Worm (Caenorhabditis elegans): ENCODE data around the gene dos-3.

dos-3 gene

DNA sequence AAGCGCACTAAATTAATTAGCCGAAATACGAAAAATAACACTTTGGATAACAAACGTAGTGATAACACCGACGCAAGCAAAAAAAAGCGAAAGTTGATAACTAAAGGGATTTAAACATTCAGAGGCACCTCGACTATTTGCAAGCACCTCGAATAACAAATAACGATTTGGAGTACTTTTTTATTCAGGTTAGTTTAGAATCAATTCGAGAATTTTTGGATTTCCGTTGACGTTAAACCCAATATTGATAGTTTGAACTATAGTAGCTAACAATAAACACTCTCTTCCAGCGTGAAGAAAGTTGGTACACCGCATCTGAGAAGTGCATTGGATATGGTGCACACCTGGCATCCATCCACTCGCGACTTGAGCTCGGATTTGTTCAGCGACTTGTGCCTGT is 14.1 kb downstream of the dos-3 start:
- TF ChIP-seq ama-1 (optimal IDR thresholded peaks at IDR 0.05) (no peak), tbx-37 (GFP tag; conservative IDR thresholded peaks at IDR 0.05) (no peak), scrt-1 (GFP tag; IDR thresholded peaks at IDR 0.05) (no peak), flt-1 (GFP tag; IDR thresholded peaks at IDR 0.05) (no peak), ets-7 (tag; optimal IDR thresholded peaks at IDR 0.05) (no peak), ceh-13 (GFP tag; optimal IDR thresholded peaks at IDR 0.05) (no peak), hmbx-1 (tag; optimal IDR thresholded peaks at IDR 0.05) (no peak), tbx-11 (GFP tag; IDR thresholded peaks at IDR 0.05) (no peak), sea-1 (GFP tag; conservative IDR thresholded peaks at IDR 0.05) (no peak)

DNA sequence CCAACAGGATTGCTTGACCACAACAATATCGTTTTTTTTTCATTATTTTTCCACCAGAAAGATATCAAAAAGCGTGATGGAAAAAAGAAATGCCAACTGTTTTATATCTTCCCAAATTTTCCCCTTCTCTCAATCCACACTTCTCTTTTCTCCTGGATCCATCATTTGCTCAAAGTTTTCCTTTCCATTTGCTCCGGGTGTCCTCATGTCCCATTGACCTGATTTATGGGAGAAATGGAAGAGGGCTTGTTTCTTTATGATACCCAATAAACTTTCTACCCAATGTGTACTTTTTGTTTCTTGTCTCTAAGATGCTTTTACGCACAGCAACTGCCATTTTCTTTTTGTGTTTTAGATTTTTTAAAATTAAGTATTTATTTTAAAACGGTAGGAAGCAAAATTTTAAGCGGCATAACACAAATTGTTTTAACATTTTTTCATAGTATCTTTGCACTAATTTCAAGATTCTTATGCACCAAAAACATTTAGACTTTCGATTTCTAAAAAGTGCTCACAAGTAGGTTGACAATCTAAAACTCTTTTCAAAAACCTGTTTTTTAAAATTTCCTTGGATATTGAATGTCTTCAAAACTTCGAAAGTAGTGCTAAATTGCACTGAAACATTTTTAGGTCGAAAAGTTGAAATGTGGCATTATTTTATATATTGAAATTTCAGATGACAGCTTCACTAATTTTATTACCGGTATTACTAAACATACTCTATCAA is 16.7 kb downstream of the dos-3 start, which contains the start of gene clec-149:
clec-149 (plus strand) TSS at position 677 of the 727 bp plus-strand sequence.
- TF ChIP-seq tbx-11 (GFP tag; IDR thresholded peaks at IDR 0.05) = no peak
- TF ChIP-seq tra-4 (tag; optimal IDR thresholded peaks at IDR 0.05) = no peak

DNA sequence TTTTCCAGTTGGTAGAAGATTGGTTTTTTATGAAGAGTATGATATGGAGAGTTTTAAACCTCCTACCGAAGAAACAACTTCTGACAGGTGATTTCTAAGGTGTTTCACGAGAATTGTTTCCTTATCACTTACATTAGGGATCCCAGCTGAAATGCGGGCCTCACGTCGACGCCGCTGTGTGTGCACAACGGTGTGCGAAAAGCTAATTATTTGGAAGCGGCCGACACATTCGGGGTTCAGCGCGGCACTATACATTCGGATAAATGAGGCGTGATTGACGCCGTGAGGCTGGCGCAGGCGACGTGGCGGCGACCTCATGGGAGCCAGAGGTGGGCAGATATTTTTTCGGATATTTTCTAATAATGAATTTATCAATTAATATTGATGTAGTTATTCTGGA is 20.1 kb downstream of the dos-3 start:
- TF ChIP-seq tbx-37 (GFP tag; conservative IDR thresholded peaks at IDR 0.05) = no peak
- no peak for TF ChIP-seq ama-1 (optimal IDR thresholded peaks at IDR 0.05)
- no peak for TF ChIP-seq pes-1 (GFP tag; IDR thresholded peaks at IDR 0.05)
- no peak for TF ChIP-seq flt-1 (GFP tag; IDR thresholded peaks at IDR 0.05)
- no peak for TF ChIP-seq sea-1 (GFP tag; conservative IDR thresholded peaks at IDR 0.05)
- no peak for TF ChIP-seq ets-7 (tag; optimal IDR thresholded peaks at IDR 0.05)
- no peak for TF ChIP-seq B0310.2 (tag; optimal IDR thresholded peaks at IDR 0.05)
- no peak for TF ChIP-seq hnd-1 (tag; optimal IDR thresholded peaks at IDR 0.05)
- no peak for TF ChIP-seq ceh-36 (tag; optimal IDR thresholded peaks at IDR 0.05)
- no peak for TF ChIP-seq F13C5.2 (tag; optimal IDR thresholded peaks at IDR 0.05)
- TF ChIP-seq hmbx-1 (tag; optimal IDR thresholded peaks at IDR 0.05) = no peak
- TF ChIP-seq scrt-1 (GFP tag; IDR thresholded peaks at IDR 0.05) = no peak
- no peak for TF ChIP-seq aly-1 (tag; optimal IDR thresholded peaks at IDR 0.05)
- no peak for TF ChIP-seq ceh-13 (GFP tag; optimal IDR thresholded peaks at IDR 0.05)
- TF ChIP-seq tra-4 (tag; optimal IDR thresholded peaks at IDR 0.05) = no peak
- no peak for TF ChIP-seq hmg-4 (GFP tag; optimal IDR thresholded peaks at IDR 0.05)
- TF ChIP-seq tbx-11 (GFP tag; IDR thresholded peaks at IDR 0.05) = no peak

DNA sequence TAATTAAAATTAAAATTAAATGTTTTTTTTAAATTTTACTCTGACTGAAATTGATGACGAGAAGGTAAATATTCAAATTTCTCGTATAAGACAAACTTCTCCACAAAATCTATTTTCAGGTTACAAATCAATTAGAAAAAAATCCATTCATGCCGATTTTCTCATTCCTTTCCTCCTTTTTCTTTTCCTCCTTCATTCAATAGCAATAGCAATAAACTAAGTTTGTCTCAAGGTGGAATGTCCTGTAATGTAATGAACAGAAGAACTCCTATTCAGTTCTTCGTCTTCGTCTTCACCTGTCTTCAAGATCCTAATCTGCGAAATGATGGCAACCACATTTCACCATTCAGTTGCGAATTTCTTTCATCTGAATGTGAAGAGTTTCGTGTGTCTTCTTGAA is 23.5 kb downstream of the dos-3 start, which contains the start of gene dac-1:
dac-1 (plus strand) TSS at position 301 of the 400 bp plus-strand sequence.
- no peak for TF ChIP-seq ceh-13 (GFP tag; optimal IDR thresholded peaks at IDR 0.05)
- TF ChIP-seq ets-7 (tag; optimal IDR thresholded peaks at IDR 0.05) = no peak
- no peak for TF ChIP-seq pes-1 (GFP tag; IDR thresholded peaks at IDR 0.05)
- TF ChIP-seq ceh-36 (tag; optimal IDR thresholded peaks at IDR 0.05) = no peak
- TF ChIP-seq hnd-1 (tag; optimal IDR thresholded peaks at IDR 0.05) = no peak
- TF ChIP-seq F13C5.2 (tag; optimal IDR thresholded peaks at IDR 0.05) = no peak
- TF ChIP-seq aly-1 (tag; optimal IDR thresholded peaks at IDR 0.05) = no peak
- no peak for TF ChIP-seq tbx-37 (GFP tag; conservative IDR thresholded peaks at IDR 0.05)
- no peak for TF ChIP-seq B0310.2 (tag; optimal IDR thresholded peaks at IDR 0.05)
- no peak for TF ChIP-seq flt-1 (GFP tag; IDR thresholded peaks at IDR 0.05)
- TF ChIP-seq scrt-1 (GFP tag; IDR thresholded peaks at IDR 0.05) = no peak
- TF ChIP-seq tbx-11 (GFP tag; IDR thresholded peaks at IDR 0.05) = no peak
- no peak for TF ChIP-seq hmg-4 (GFP tag; optimal IDR thresholded peaks at IDR 0.05)
- no peak for TF ChIP-seq hmbx-1 (tag; optimal IDR thresholded peaks at IDR 0.05)
- TF ChIP-seq sea-1 (GFP tag; conservative IDR thresholded peaks at IDR 0.05) = no peak
- TF ChIP-seq ama-1 (optimal IDR thresholded peaks at IDR 0.05) = no peak
- no peak for TF ChIP-seq tra-4 (tag; optimal IDR thresholded peaks at IDR 0.05)

DNA sequence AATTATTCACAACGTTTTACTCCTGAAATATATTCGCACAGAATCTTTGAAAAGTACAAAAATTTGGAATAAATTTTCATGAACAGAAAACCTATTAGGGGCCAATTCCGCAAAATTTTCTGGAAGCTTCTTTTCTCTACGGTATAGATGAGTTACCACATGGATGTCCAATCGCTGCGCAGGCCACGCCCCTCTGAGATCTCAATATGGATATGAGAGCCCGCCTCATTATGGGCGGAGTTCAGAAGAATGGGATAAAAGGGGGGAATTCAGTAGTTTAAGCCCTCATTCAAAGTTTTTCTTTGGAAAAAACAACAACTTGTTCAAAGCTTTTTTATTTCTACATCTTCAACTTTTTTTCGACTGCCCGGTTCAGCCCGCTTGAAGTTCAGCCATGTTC is 27.8 kb downstream of the dos-3 start, which contains the start of gene daf-7:
daf-7 (plus strand) TSS at position 301 of the 400 bp plus-strand sequence.
- TF ChIP-seq F13C5.2 (tag; optimal IDR thresholded peaks at IDR 0.05) (no peak), hnd-1 (tag; optimal IDR thresholded peaks at IDR 0.05) (no peak), ceh-36 (tag; optimal IDR thresholded peaks at IDR 0.05) (no peak), tbx-37 (GFP tag; conservative IDR thresholded peaks at IDR 0.05) (no peak)

DNA sequence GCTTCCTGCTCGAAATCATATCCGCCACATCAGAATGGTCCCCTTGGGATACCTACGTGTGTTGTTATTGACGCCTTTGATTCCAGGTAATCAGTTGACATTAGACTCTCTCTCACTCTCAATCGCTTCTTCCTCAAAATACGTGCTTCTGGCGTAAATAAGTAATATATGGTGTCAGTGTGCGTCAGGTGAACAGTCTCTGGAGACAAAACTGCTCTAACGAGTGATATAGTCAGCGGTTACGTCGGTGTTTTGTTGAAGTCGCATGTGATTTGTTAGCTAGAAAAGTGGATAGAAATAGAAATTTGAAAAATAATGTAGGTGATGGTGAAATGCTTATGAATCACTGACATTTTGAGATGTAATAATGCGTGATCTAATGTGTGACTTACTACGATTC is 37.4 kb downstream of the dos-3 start:
- TF ChIP-seq aly-1 (tag; optimal IDR thresholded peaks at IDR 0.05) (no peak), tbx-37 (GFP tag; conservative IDR thresholded peaks at IDR 0.05) (no peak), hnd-1 (tag; optimal IDR thresholded peaks at IDR 0.05) (no peak), F13C5.2 (tag; optimal IDR thresholded peaks at IDR 0.05) (no peak), sea-1 (GFP tag; conservative IDR thresholded peaks at IDR 0.05) (no peak), pes-1 (GFP tag; IDR thresholded peaks at IDR 0.05) (no peak), scrt-1 (GFP tag; IDR thresholded peaks at IDR 0.05) (no peak), ets-7 (tag; optimal IDR thresholded peaks at IDR 0.05) (no peak), ceh-36 (tag; optimal IDR thresholded peaks at IDR 0.05) (no peak), hmbx-1 (tag; optimal IDR thresholded peaks at IDR 0.05) (no peak), ceh-13 (GFP tag; optimal IDR thresholded peaks at IDR 0.05) (no peak), flt-1 (GFP tag; IDR thresholded peaks at IDR 0.05) (no peak), tbx-11 (GFP tag; IDR thresholded peaks at IDR 0.05) (no peak), ama-1 (optimal IDR thresholded peaks at IDR 0.05) (no peak), B0310.2 (tag; optimal IDR thresholded peaks at IDR 0.05) (no peak), hmg-4 (GFP tag; optimal IDR thresholded peaks at IDR 0.05) (no peak)

DNA sequence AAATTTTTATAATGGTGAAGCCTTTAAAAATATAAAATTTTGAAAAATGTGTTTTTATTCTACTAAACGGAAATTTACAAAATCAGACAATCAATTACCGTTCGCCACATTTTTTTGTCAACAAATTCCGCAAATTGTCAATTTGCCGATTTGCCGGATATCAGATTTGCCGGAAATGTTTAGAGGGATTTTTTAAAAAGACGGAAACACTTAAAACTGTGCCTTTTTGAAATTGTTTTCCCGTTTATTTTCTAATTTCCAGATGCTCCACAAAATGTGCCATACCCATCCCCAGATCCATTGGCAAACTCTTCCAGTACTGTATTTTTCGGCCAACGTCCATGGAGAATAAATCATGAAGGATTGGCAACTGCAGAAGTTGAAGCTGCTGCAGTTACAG is 41.9 kb downstream of the dos-3 start:
- TF ChIP-seq ama-1 (optimal IDR thresholded peaks at IDR 0.05) (no peak), tbx-37 (GFP tag; conservative IDR thresholded peaks at IDR 0.05) (no peak), B0310.2 (tag; optimal IDR thresholded peaks at IDR 0.05) (no peak), ets-7 (tag; optimal IDR thresholded peaks at IDR 0.05) (no peak)
